Worm (Caenorhabditis elegans) whole organism, L3 larva: ENCODE measurements around the gene lnp-1.
A peak's percentile ranks its signal among the peaks of the same experiment; 100 is the strongest.

Experiments
- R02D3.7 ChIP-seq: fragments of 150-350 bp; optimal IDR thresholded peaks from 2 replicates; lab custom pipeline; 2014; ENCODE audit warnings: missing biosample characterization, missing genetic modification characterization
- aly-2 ChIP-seq: fragments of 150-350 bp; optimal IDR thresholded peaks from 2 replicates; lab custom pipeline; 2014; ENCODE audit warnings: missing biosample characterization, missing genetic modification characterization
- ama-1 ChIP-seq: fragments of 150-350 bp; optimal IDR thresholded peaks from 2 replicates; lab custom pipeline; 2018
- ceh-16 ChIP-seq: sonication (generic microtip); optimal IDR thresholded peaks from 2 replicates; lab custom pipeline; 2017; ENCODE audit warnings: missing biosample characterization, missing genetic modification characterization
- ceh-28 ChIP-seq: fragments of 150-350 bp; optimal IDR thresholded peaks from 2 replicates; lab custom pipeline; 2014; ENCODE audit warnings: missing biosample characterization, missing genetic modification reagents, missing genetic modification characterization
- ceh-9 ChIP-seq: sonication (generic microtip); optimal IDR thresholded peaks from 2 replicates; lab custom pipeline; 2018; ENCODE audit warnings: missing biosample characterization, missing genetic modification characterization
- daf-12 ChIP-seq: fragments of 150-350 bp; optimal IDR thresholded peaks from 2 replicates; lab custom pipeline; 2014; ENCODE audit warnings: missing biosample characterization, missing genetic modification reagents, missing genetic modification characterization
- egl-5 ChIP-seq: fragments of 150-350 bp; optimal IDR thresholded peaks from 2 replicates; lab custom pipeline; 2017; ENCODE audit warnings: missing biosample characterization, missing genetic modification reagents, missing genetic modification characterization, inconsistent platforms
- elt-1 ChIP-seq: fragments of 150-350 bp; optimal IDR thresholded peaks from 2 replicates; lab custom pipeline; 2014; ENCODE audit warnings: missing biosample characterization, missing genetic modification characterization
- elt-2 ChIP-seq: sonication (generic microtip); optimal IDR thresholded peaks from 2 replicates; lab custom pipeline; 2016; ENCODE audit warnings: missing genetic modification reagents, mild to moderate bottlenecking, missing genetic modification characterization, missing compliant biosample characterization
- elt-3 ChIP-seq, 3 experiments: fragments of 150-350 bp in 1 of 3; sonication (generic microtip) in 2 of 3; optimal IDR thresholded peaks; 2 replicates in 2 of 3; 4 replicates in 1 of 3; lab custom pipeline; 2014 to 2017; ENCODE audit warnings: missing biosample characterization in 3 of 3, missing genetic modification characterization in 3 of 3
- eor-1 ChIP-seq, 2 experiments: fragments of 150-350 bp; optimal IDR thresholded peaks; 2 replicates each; lab custom pipeline; 2014 to 2018; ENCODE audit warnings: missing biosample characterization in 2 of 2, missing genetic modification characterization in 2 of 2
- fkh-10 ChIP-seq: sonication (generic microtip); optimal IDR thresholded peaks from 2 replicates; lab custom pipeline; 2017; ENCODE audit warnings: missing biosample characterization, missing genetic modification reagents, missing genetic modification characterization
- fkh-2 ChIP-seq: fragments of 150-350 bp; optimal IDR thresholded peaks from 2 replicates; lab custom pipeline; 2014; ENCODE audit warnings: missing biosample characterization, missing genetic modification reagents, missing genetic modification characterization
- jun-1 ChIP-seq: fragments of 150-350 bp; optimal IDR thresholded peaks from 2 replicates; lab custom pipeline; 2014; ENCODE audit warnings: missing biosample characterization, missing genetic modification reagents, missing genetic modification characterization
- mdl-1 ChIP-seq: fragments of 150-350 bp; optimal IDR thresholded peaks from 2 replicates; lab custom pipeline; 2014; ENCODE audit warnings: missing biosample characterization, missing genetic modification characterization
- mml-1 ChIP-seq: fragments of 150-350 bp; sonication (generic microtip); optimal IDR thresholded peaks from 3 replicates; lab custom pipeline; 2014; ENCODE audit warnings: missing biosample characterization, missing genetic modification characterization
- nhr-11 ChIP-seq: fragments of 150-350 bp; optimal IDR thresholded peaks from 2 replicates; lab custom pipeline; 2014; ENCODE audit warnings: missing biosample characterization, missing genetic modification characterization
- nhr-12 ChIP-seq: fragments of 150-350 bp; optimal IDR thresholded peaks from 2 replicates; lab custom pipeline; 2014; ENCODE audit warnings: missing biosample characterization, missing genetic modification characterization
- nhr-23 ChIP-seq: fragments of 150-350 bp; optimal IDR thresholded peaks from 2 replicates; lab custom pipeline; 2014; ENCODE audit warnings: missing biosample characterization, missing genetic modification reagents, missing genetic modification characterization
- nhr-237 ChIP-seq: fragments of 150-350 bp; optimal IDR thresholded peaks from 2 replicates; lab custom pipeline; 2014; ENCODE audit warnings: missing biosample characterization, missing genetic modification characterization
- nhr-25 ChIP-seq: sonication (generic microtip); optimal IDR thresholded peaks from 2 replicates; lab custom pipeline; 2017; ENCODE audit warnings: missing biosample characterization, missing genetic modification characterization
- nhr-67 ChIP-seq: fragments of 150-350 bp; optimal IDR thresholded peaks from 2 replicates; lab custom pipeline; 2014; ENCODE audit warnings: missing biosample characterization, missing genetic modification characterization
- nhr-76 ChIP-seq: fragments of 150-350 bp; sonication (generic microtip); optimal IDR thresholded peaks from 5 replicates; lab custom pipeline; 2014; ENCODE audit warnings: missing biosample characterization, missing genetic modification characterization
- nhr-77 ChIP-seq: fragments of 150-350 bp; optimal IDR thresholded peaks from 2 replicates; lab custom pipeline; 2014; ENCODE audit warnings: missing biosample characterization, missing genetic modification characterization
- pha-4 ChIP-seq: fragments of 150-350 bp; optimal IDR thresholded peaks from 2 replicates; lab custom pipeline; 2014; ENCODE audit warnings: missing biosample characterization, missing genetic modification reagents, missing genetic modification characterization
- pqm-1 ChIP-seq: fragments of 150-350 bp; optimal IDR thresholded peaks from 2 replicates; lab custom pipeline; 2017; ENCODE audit warnings: missing biosample characterization, missing genetic modification characterization, inconsistent platforms
- skn-1 ChIP-seq: fragments of 150-350 bp; optimal IDR thresholded peaks from 2 replicates; lab custom pipeline; 2014; ENCODE audit warnings: missing biosample characterization, missing genetic modification characterization
- tbx-2 ChIP-seq: sonication (generic microtip); optimal IDR thresholded peaks from 2 replicates; lab custom pipeline; 2016; ENCODE audit warnings: mild to moderate bottlenecking, missing genetic modification characterization, missing compliant biosample characterization
- unc-62 ChIP-seq: fragments of 150-350 bp; sonication (generic microtip); optimal IDR thresholded peaks from 4 replicates; lab custom pipeline; 2014; ENCODE audit warnings: missing biosample characterization, missing genetic modification reagents, missing genetic modification characterization
- zag-1 ChIP-seq: fragments of 150-350 bp; optimal IDR thresholded peaks from 2 replicates; lab custom pipeline; 2014; ENCODE audit warnings: missing biosample characterization, missing genetic modification characterization
- ztf-11 ChIP-seq: fragments of 150-350 bp; optimal IDR thresholded peaks from 2 replicates; lab custom pipeline; 2014; ENCODE audit warnings: missing biosample characterization, missing genetic modification characterization

The lnp-1 gene

ce11 chrX:4588462-4588861, at the start of gene lnp-1:
TSS of gene lnp-1 (plus strand) at chrX:4588762.
- TF ChIP-seq ceh-16: no peak
- no peak for TF ChIP-seq nhr-23 (tag; lab: Kevin White, UChicago)
- TF ChIP-seq nhr-67 (tag; lab: Kevin White, UChicago): no peak
- no peak for TF ChIP-seq pha-4 (tag; lab: Kevin White, UChicago)
- TF ChIP-seq tbx-2 (tag; lab: Kevin White, UChicago): no peak
- no peak for TF ChIP-seq nhr-25
- TF ChIP-seq elt-1 (tag; lab: Kevin White, UChicago): no peak
- no peak for TF ChIP-seq unc-62 (GFP tag; lab: Kevin White, UChicago)
- no peak for TF ChIP-seq eor-1 (tag; optimal IDR thresholded peaks at IDR 0.05; lab: Kevin White, UChicago)
- no peak for TF ChIP-seq mml-1 (tag; lab: Kevin White, UChicago)
- TF ChIP-seq elt-3 (tag; optimal IDR thresholded peaks at IDR 0.05; lab: Kevin White, UChicago): no peak
- TF ChIP-seq skn-1 (tag; lab: Kevin White, UChicago): no peak
- TF ChIP-seq nhr-76 (tag; lab: Kevin White, UChicago): no peak
- no peak for TF ChIP-seq ztf-11 (tag; lab: Kevin White, UChicago)
- TF ChIP-seq R02D3.7: no peak
- TF ChIP-seq ama-1 (lab: Kevin White, UChicago): no peak
- TF ChIP-seq jun-1: no peak
- no peak for TF ChIP-seq daf-12
- TF ChIP-seq aly-2 (tag; lab: Kevin White, UChicago): no peak
- no peak for TF ChIP-seq nhr-77 (tag; lab: Kevin White, UChicago)

DNA sequence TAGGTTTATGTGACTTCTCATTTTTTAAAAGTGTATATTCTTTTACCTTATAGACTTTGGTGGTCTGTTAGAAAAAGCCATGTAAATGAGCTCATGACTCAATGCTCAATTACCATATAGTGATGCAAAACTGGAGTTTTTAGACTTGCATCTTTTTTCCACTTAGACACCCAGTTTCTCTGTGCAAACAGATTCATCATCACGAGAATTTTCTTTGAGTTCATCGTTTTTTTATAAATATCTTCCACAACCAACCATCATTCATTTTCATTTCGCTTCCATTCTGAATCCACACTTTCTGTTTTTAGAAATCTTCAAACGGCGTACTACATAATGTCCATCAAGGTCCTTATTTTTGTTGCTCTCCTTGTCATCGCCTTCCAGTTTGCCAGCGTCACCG, 44.0 kb upstream of the lnp-1 start, which contains the start of gene C07A12.2:
Gene C07A12.2 (plus strand): TSS at position 301 of the 400 bp plus-strand sequence.
- TF ChIP-seq pha-4 (tag; lab: Kevin White, UChicago): no peak
- no peak for TF ChIP-seq nhr-12 (tag; lab: Kevin White, UChicago)
- no peak for TF ChIP-seq fkh-2 (tag; lab: Kevin White, UChicago)
- no peak for TF ChIP-seq skn-1 (tag; lab: Kevin White, UChicago)
- no peak for TF ChIP-seq jun-1
- no peak for TF ChIP-seq aly-2 (tag; lab: Kevin White, UChicago)
- TF ChIP-seq nhr-67 (tag; lab: Kevin White, UChicago): no peak
- TF ChIP-seq nhr-237: no peak
- TF ChIP-seq eor-1 (tag; optimal IDR thresholded peaks at IDR 0.05; lab: Kevin White, UChicago): no peak
- no peak for TF ChIP-seq mml-1 (tag; lab: Kevin White, UChicago)
- no peak for TF ChIP-seq ceh-16
- TF ChIP-seq nhr-23 (tag; lab: Kevin White, UChicago): no peak
- TF ChIP-seq pqm-1 (tag; lab: Kevin White, UChicago): no peak
- no peak for TF ChIP-seq nhr-11
- no peak for TF ChIP-seq elt-2 (tag; lab: Kevin White, UChicago)

ce11 chrX:4548929-4549328, 39.6 kb upstream of the lnp-1 start:
- TF ChIP-seq ceh-28 (tag; lab: Kevin White, UChicago) (no peak), nhr-67 (tag; lab: Kevin White, UChicago) (no peak), mdl-1 (tag; lab: Kevin White, UChicago) (no peak)

DNA sequence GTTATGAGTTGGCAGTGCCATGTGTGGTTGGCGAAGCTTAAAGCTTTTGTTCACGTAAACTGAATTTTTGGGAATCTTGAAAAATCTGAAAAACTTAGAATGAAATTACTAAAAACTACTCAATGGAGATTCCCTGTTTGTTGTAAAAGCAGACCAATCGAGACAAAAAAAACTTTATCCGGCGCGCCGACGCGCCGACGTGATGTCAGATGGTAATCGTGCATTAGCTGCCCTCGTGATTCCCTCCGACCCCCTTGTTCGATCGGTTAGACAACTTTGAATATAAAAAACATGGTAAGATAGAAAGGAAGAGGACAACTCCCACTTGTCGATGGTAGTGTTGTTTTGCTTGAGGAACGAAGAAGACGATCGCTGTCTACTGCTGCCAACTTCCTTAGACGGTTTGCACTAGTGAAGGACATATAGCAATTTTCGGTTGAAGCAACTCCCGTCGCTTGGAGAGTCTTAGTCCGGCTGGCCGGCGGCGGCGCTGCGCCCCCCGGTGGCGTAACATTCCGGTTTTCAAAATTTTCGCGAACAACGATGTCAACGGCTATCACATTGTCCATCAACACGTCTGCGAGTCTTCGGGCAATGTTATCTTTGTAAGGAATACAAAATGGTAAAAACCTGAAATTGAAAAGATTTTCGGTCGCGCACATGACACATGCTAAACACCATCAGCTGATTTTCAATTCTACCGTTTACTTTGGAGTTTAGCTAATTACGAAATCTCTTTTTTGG, 38.5 kb upstream of the lnp-1 start, which contains the start of gene C07A12.18:
Gene C07A12.18 (minus strand): TSS at position 51 of the 744 bp plus-strand sequence.
- TF ChIP-seq elt-1 (tag; lab: Kevin White, UChicago) (peak; percentile 14), fkh-10 (GFP tag; lab: Kevin White, UChicago) (no peak)

ce11 chrX:4550987-4551386, 37.6 kb upstream of the lnp-1 start:
- TF ChIP-seq nhr-23 (tag; lab: Kevin White, UChicago): peak; percentile 70
- no peak for TF ChIP-seq pha-4 (tag; lab: Kevin White, UChicago)
- peak; percentile 59 for TF ChIP-seq nhr-25

DNA sequence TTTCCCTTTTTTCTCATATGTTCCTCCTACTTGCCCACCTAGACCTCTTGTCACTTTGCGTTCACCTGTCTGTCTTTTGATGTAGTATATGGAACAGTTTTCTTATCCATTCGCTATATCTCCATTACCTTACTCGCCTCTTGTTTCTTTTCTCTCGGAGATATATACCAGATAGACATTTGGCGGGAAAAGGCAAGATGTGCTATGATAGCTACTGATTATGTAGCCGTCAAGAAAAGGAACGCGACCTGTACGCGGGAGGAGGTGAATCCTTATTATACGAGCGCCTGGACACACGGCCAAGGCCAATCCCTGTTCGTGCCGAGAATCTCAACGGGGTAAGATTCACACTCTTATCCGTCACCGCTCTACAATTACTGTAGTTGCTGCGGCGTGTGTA, 35.5 kb upstream of the lnp-1 start:
- no peak for TF ChIP-seq skn-1 (tag; lab: Kevin White, UChicago)
- no peak for TF ChIP-seq mdl-1 (tag; lab: Kevin White, UChicago)
- TF ChIP-seq aly-2 (tag; lab: Kevin White, UChicago): no peak
- TF ChIP-seq egl-5 (tag; lab: Kevin White, UChicago): no peak
- TF ChIP-seq nhr-11: no peak
- TF ChIP-seq ceh-9 (tag; lab: Kevin White, UChicago): no peak
- peak; percentile 13 for TF ChIP-seq elt-1 (tag; lab: Kevin White, UChicago)
- TF ChIP-seq zag-1 (tag; lab: Kevin White, UChicago): no peak
